Worm (Caenorhabditis elegans) whole organism, late embryonic: Measurements from ENCODE around the gene C47A10.12.

Source experiments
- ceh-9 ChIP-seq: sonication (generic microtip); optimal IDR thresholded peaks from 2 replicates; lab custom pipeline; 2016; ENCODE audit warnings: mild to moderate bottlenecking, missing genetic modification characterization, inconsistent platforms, missing compliant biosample characterization
- hlh-6 ChIP-seq: sonication (generic microtip); optimal IDR thresholded peaks from 2 replicates; lab custom pipeline; 2016; ENCODE audit warnings: missing genotype, missing genetic modification characterization, missing compliant biosample characterization
- nhr-11 ChIP-seq: fragments of 150-350 bp; optimal IDR thresholded peaks from 2 replicates; lab custom pipeline; 2014; ENCODE audit warnings: missing biosample characterization, missing genetic modification characterization
- pha-4 ChIP-seq: fragments of 150-350 bp; optimal IDR thresholded peaks from 2 replicates; lab custom pipeline; 2018; ENCODE audit warnings: missing biosample characterization, missing genetic modification reagents, missing genetic modification characterization
- pqm-1 ChIP-seq: sonication (generic microtip); optimal IDR thresholded peaks from 2 replicates; lab custom pipeline; 2016; ENCODE audit warnings: missing genetic modification characterization, missing compliant biosample characterization
- unc-3 ChIP-seq, 2 experiments: fragments of 200-800 bp in 1 of 2; sonication (Bioruptor generic) in 1 of 2; sonication (generic microtip) in 1 of 2; conservative IDR thresholded peaks in 1 of 2; optimal IDR thresholded peaks in 1 of 2; 2 replicates each; pipeline versions ENCODE4 v1.3.6 to Lab custom; 2016 to 2022; ENCODE audit warnings: missing compliant biosample characterization in 2 of 2, missing genetic modification characterization in 2 of 2, missing genetic modification reagents in 1 of 2

ce11 chrV:17828310-17828709 lies 50.6 kb downstream of the C47A10.12 start, which contains the start of gene srh-304:
- TF ChIP-seq hlh-6 (tag; lab: Kevin White, UChicago) (no peak), nhr-11 (tag; lab: Kevin White, UChicago) (no peak), pqm-1 (tag; lab: Kevin White, UChicago) (no peak), pha-4 (tag; lab: Kevin White, UChicago) (no peak), unc-3 (GFP tag; conservative IDR thresholded peaks at IDR 0.05; lab: Robert Waterston, UW) (no peak), unc-3 (tag; optimal IDR thresholded peaks at IDR 0.05; lab: Kevin White, UChicago) (no peak), ceh-9 (no peak)
